Worm (Caenorhabditis elegans) whole organism, mixed stage, embryonic: ENCODE results near the gene srh-255.

ENCODE experiments used
- bed-3 ChIP-seq: fragments of 200-800 bp; sonication (Bioruptor generic); optimal IDR thresholded peaks from 3 replicates; lab custom pipeline; 2018; ENCODE audit warnings: mild to moderate bottlenecking, missing genetic modification characterization, moderate library complexity, missing compliant biosample characterization
- cnd-1 ChIP-seq: fragments of 200-800 bp; sonication (Bioruptor generic); optimal IDR thresholded peaks from 2 replicates; lab custom pipeline; 2018; ENCODE audit warnings: mild to moderate bottlenecking, missing genetic modification characterization, missing compliant biosample characterization
- lin-13 ChIP-seq: fragments of 150-350 bp; optimal IDR thresholded peaks from 2 replicates; lab custom pipeline; 2014; ENCODE audit warnings: missing biosample characterization, missing genetic modification characterization
- mab-5 ChIP-seq: fragments of 150-350 bp; optimal IDR thresholded peaks from 2 replicates; lab custom pipeline; 2014; ENCODE audit warnings: missing biosample characterization, missing genetic modification characterization
- nhr-12 ChIP-seq: fragments of 150-350 bp; optimal IDR thresholded peaks from 2 replicates; lab custom pipeline; 2014; ENCODE audit warnings: missing biosample characterization, missing genetic modification characterization
- nhr-2 ChIP-seq: fragments of 150-350 bp; optimal IDR thresholded peaks from 2 replicates; lab custom pipeline; 2014; ENCODE audit warnings: missing biosample characterization, missing genetic modification characterization
- nhr-76 ChIP-seq: sonication (generic microtip); optimal IDR thresholded peaks from 2 replicates; lab custom pipeline; 2017; ENCODE audit warnings: missing biosample characterization, missing genetic modification characterization
- sem-2 ChIP-seq: fragments of 200-800 bp; sonication (Bioruptor generic); optimal IDR thresholded peaks from 2 replicates; lab custom pipeline; 2018; ENCODE audit warnings: mild to moderate bottlenecking, missing genetic modification characterization, missing compliant biosample characterization
- snpc-4 ChIP-seq: fragments of 150-350 bp; optimal IDR thresholded peaks from 2 replicates; lab custom pipeline; 2014; ENCODE audit warnings: missing biosample characterization, missing genetic modification characterization
- sptf-1 ChIP-seq: sonication (generic microtip); optimal IDR thresholded peaks from 2 replicates; lab custom pipeline; 2017; ENCODE audit warnings: mild to moderate bottlenecking, missing genetic modification characterization, moderate library complexity, missing compliant biosample characterization
- tbx-8 ChIP-seq: fragments of 200-800 bp; sonication (Bioruptor generic); optimal IDR thresholded peaks from 2 replicates; lab custom pipeline; 2018; ENCODE audit warnings: mild to moderate bottlenecking, missing genetic modification characterization, moderate library complexity, missing compliant biosample characterization
- unc-120 ChIP-seq: sonication (generic microtip); optimal IDR thresholded peaks from 2 replicates; lab custom pipeline; 2017; ENCODE audit warnings: missing genetic modification characterization, missing compliant biosample characterization; ENCODE audit not compliant: poor library complexity, severe bottlenecking
- unc-62 ChIP-seq: fragments of 150-350 bp; optimal IDR thresholded peaks from 2 replicates; lab custom pipeline; 2014; ENCODE audit warnings: missing biosample characterization, missing genetic modification reagents, missing genetic modification characterization

Gene srh-255

ce11 chrV:17108310-17108709, 43.5 kb downstream of the srh-255 start, which contains the start of gene ZK218.11:
ZK218.11 (minus strand) TSS chrV:17108410.
- no peak for TF ChIP-seq sem-2 (GFP tag; lab: Kevin White, UChicago)
- no peak for TF ChIP-seq mab-5 (tag; lab: Kevin White, UChicago)
- no peak for TF ChIP-seq snpc-4 (tag; lab: Kevin White, UChicago)
- TF ChIP-seq nhr-2 (tag; lab: Kevin White, UChicago), result no peak
- TF ChIP-seq unc-62 (GFP tag; lab: Kevin White, UChicago), result no peak
- no peak for TF ChIP-seq nhr-12 (tag; lab: Kevin White, UChicago)
- no peak for TF ChIP-seq bed-3
- no peak for TF ChIP-seq lin-13
- TF ChIP-seq sptf-1, result no peak
- no peak for TF ChIP-seq unc-120 (tag; lab: Kevin White, UChicago)
- no peak for TF ChIP-seq nhr-76
- TF ChIP-seq tbx-8 (GFP tag; lab: Kevin White, UChicago), result no peak
- TF ChIP-seq cnd-1, result no peak
